Fruit fly (Drosophila melanogaster) Kc167 (cell line): ENCODE data around the gene CG13032.

Experiments
- Myc ChIP-seq: fragments of >200 bp; optimal IDR thresholded peaks from 2 replicates; lab custom pipeline; 2017; ENCODE audit warnings: missing external identifiers
- Sin3A ChIP-seq: fragments of >200 bp; optimal IDR thresholded peaks from 2 replicates; lab custom pipeline; 2018; ENCODE audit warnings: missing external identifiers
- h ChIP-seq: fragments of >200 bp; optimal IDR thresholded peaks from 3 replicates; lab custom pipeline; 2018; ENCODE audit warnings: missing external identifiers
- insv ChIP-seq: fragments of >200 bp; optimal IDR thresholded peaks from 3 replicates; lab custom pipeline; 2018; ENCODE audit warnings: missing external identifiers
- psq ChIP-seq: fragments of >200 bp; optimal IDR thresholded peaks from 2 replicates; lab custom pipeline; 2017; ENCODE audit warnings: missing external identifiers
- ttk ChIP-seq: sonication (Bioruptor generic); optimal IDR thresholded peaks from 2 replicates; lab custom pipeline; 2017; ENCODE audit warnings: missing external identifiers

CG13032 gene

DNA sequence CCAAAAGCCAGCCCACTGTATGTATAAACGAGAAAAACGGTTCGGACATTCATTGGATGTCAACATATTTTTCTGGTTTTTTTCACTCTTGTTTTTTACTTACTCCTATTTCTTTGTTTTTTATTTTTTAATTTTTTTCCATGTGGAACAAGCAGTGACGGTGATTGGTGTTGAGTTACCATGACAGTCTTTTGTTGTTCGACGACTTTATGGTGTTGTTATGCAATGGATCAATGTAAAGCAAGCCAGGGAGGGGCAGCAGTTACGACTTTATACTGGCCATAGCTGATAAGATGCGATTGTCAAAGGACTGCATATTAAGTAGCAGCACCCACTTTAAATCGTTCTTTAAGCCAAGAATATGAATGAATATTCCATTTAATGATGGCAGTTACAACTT lies 15.7 kb downstream of the CG13032 start:
- TF ChIP-seq Myc (lab: Kevin White, UChicago): no peak
- no peak for TF ChIP-seq Sin3A (lab: Kevin White, UChicago)
- no peak for TF ChIP-seq insv (lab: Kevin White, UChicago)
- no peak for TF ChIP-seq psq (lab: Kevin White, UChicago)
- no peak for TF ChIP-seq ttk (lab: Kevin White, UChicago)

DNA sequence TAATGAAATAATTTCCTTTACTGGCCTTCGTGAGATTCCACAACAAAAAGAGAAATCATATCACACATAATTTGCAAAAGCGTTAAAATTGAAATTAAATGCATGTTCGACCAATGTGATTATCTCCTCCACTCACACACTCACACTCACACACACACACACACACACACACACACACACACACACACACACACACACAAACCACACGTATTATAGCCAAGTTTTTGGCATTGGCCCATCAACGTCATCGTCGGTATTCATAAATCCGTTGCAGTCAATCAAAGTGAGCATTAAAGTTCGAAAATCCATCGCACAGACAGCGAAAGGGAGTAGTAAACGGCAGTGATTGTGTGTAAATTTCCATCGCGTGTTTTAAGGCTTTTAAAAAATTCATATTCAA lies 16.3 kb downstream of the CG13032 start:
- TF ChIP-seq Myc (lab: Kevin White, UChicago): no peak
- no peak for TF ChIP-seq ttk (lab: Kevin White, UChicago)
- no peak for TF ChIP-seq Sin3A (lab: Kevin White, UChicago)
- no peak for TF ChIP-seq psq (lab: Kevin White, UChicago)
- TF ChIP-seq h (lab: Kevin White, UChicago): no peak

DNA sequence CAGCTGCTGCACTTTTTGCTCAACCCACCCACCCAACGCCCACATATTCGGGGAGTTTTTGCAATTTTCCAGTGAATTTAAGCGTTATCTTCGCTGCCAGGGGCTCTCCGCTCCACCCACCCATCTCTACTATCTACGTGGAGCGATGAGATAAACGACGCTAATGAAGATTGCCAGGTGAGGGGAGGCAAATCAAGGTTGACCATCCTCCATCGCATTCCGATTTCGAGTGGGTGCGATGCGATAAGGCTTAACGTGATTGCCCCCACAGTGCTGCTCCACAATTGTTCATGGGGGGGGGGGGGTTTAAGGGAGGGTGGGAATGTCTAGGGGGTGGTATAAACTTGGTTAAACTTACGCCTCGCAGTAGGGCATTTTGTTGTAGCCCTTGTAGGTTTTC lies 20.1 kb downstream of the CG13032 start:
- TF ChIP-seq Myc (lab: Kevin White, UChicago): no peak
- TF ChIP-seq ttk (lab: Kevin White, UChicago): no peak
- TF ChIP-seq Sin3A (lab: Kevin White, UChicago): no peak
- no peak for TF ChIP-seq h (lab: Kevin White, UChicago)
- no peak for TF ChIP-seq insv (lab: Kevin White, UChicago)
- no peak for TF ChIP-seq psq (lab: Kevin White, UChicago)

DNA sequence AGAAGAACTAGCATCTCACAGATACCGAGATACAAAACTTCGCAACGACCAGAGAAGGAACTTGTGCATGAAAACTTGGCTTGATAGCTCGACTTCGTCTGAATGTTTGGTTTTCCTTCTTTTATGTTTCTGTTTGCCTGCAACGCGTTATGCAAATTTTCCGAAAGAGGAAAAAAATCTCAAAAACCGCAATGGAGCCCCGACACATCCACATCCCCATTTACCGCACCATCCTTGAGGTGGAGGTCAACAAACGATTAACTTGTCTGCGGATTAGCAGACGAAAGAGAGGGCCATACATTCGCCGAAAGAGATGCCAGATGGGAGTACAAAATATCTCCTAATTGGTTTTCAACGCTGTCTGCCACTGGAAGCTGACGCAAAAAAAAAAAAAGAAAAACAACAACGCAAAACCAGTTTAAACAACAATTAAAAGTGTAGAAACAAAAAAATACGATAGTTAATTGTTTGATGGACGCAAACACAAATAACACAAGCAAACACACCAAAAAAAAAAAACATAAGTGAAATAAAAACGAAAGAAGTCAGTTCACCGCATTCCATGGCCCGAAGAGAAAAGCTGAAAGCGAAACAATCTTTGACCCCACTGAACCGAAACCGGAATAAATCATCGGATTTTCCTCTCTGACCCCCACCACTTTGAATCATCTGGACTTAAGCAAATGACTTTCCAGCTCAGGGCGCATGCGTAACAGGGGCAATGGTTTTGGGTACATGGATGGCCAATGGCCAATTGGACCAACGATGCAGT lies 21.5 kb downstream of the CG13032 start:
- TF ChIP-seq Sin3A (lab: Kevin White, UChicago): no peak

DNA sequence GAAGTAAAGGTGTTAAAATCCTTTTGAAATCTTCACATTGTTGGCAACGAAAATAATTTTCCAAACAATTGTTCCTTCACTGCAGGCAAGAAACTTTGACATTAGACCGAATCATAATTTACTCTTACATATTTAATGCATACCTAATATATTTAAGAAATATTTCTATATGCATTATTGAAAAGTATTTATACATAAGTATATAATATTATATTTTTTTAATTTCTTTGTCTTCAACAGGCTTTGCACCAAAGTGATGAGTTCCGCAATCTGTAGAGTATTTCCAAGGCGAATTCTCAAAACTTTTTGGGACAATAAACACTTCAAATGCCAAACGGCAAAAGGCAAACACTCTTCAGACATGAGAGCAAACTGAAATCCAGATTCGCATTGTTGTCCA lies 23.3 kb downstream of the CG13032 start:
- no peak for TF ChIP-seq ttk (lab: Kevin White, UChicago)

DNA sequence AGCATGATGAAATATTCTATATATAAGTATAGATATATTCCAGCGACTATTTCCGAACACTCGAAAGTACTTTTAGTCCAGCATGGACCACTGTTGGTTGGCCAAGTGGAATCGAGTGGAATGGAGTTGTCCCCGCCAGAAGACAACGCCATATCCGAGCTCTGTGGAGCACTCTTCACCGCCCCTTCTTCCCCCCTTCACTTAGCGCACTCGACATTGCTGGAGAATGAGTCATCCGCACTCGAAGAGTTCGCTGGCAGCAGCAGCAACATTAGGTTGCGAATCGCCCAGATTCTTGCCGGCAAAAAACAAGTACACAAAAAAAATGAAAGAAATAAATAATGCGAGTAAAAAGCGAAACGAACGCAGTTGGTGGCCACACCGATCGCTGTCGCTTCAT lies 24.3 kb downstream of the CG13032 start:
- TF ChIP-seq Myc (lab: Kevin White, UChicago) (no peak), psq (lab: Kevin White, UChicago) (no peak), h (lab: Kevin White, UChicago) (no peak), Sin3A (lab: Kevin White, UChicago) (no peak), insv (lab: Kevin White, UChicago) (no peak), ttk (lab: Kevin White, UChicago) (no peak)

DNA sequence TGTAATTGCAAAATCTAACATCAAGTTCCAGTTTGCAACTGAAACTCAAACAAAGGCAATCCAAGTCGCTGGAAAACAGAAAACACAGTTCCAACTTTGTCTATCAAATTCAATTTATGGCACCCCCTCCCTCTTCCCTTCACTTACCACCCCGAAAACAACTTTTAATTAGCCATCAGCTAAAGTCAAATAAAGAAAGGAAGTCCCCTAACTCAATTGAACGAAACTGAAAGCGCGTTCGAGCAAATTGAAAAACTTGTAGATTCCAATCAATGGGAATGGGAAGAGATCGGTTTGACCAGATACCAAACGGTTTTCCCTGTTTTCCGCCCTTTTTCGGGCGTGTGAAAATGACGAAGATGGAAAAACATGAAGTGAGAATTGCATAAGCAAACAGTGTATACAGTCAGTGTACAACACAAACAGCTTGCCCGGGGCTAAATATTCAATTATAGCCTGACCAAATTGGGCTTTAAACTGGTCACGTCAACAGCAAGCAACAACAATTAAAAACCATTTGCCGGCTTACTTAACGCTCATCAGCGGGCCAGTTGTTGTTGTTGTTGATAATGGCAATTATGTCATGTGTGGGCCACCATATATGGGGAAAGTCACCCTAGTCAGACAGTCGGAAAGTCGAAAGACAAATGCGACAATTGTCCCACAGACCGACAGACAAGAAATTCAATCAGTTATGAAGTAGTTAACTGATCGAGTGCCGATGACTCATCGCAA lies 25.7 kb downstream of the CG13032 start:
- no peak for TF ChIP-seq h (lab: Kevin White, UChicago)
- no peak for TF ChIP-seq Myc (lab: Kevin White, UChicago)
- no peak for TF ChIP-seq Sin3A (lab: Kevin White, UChicago)
- no peak for TF ChIP-seq ttk (lab: Kevin White, UChicago)
- TF ChIP-seq insv (lab: Kevin White, UChicago): no peak
- TF ChIP-seq psq (lab: Kevin White, UChicago): no peak

DNA sequence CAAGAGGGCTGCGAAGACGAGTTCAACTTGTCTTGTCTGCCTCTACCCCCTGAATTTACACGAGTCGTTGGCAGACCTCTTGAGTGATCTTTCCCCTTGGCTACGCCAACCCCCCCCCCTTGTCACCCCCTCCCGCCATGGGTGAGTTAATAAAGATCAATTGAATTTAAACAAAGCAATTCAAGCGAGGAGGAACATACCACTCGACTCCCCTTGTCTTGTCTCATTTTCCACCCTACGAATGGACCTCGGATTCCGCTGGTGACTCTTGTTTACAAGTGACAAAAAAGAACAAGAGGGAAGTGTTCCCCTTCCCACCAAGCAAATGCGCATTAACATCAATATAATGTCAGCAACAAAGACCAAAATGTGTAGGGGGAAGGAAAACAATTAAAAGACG lies 29.1 kb downstream of the CG13032 start:
- no peak for TF ChIP-seq Myc (lab: Kevin White, UChicago)
- no peak for TF ChIP-seq ttk (lab: Kevin White, UChicago)
- no peak for TF ChIP-seq insv (lab: Kevin White, UChicago)

DNA sequence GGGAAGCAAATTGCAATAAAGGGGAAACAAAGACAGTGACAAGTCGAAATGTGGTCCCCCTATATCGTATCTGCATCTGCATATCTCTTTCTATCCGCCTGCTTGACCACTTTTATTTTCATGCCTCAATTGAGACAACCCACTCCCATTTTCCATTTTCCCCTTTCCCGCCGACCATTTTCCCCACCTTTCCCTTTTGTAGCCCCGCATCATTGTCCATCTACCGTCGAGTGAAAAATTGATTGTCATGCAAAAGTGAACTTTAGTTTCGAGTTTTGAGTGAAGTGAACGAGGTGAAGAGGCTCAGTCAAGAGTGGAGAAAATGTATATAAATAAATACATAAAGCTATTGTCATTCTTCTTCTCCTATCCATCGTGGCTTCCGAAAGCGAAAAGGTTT lies 30.5 kb downstream of the CG13032 start:
- TF ChIP-seq h (lab: Kevin White, UChicago) (no peak), Myc (lab: Kevin White, UChicago) (no peak), Sin3A (lab: Kevin White, UChicago) (no peak), ttk (lab: Kevin White, UChicago) (no peak), insv (lab: Kevin White, UChicago) (no peak), psq (lab: Kevin White, UChicago) (no peak)

DNA sequence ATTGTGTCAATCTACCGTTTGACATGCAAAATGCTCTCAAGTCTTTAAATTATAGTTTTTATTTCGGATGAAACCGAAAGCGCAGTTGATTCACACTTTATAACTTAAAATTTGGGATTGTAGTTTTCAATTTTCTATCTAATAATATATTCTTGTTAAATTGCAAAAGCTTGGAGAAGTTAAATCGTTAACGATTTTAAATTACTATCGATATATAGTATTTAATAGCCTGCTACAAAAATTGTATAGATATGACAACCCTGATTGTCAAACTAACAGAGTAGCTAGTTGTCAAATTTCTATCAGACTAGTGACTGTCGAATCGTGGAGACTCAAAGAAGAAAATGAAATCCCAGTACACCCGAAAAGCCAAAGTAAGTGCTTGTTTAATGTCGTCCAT lies 30.9 kb downstream of the CG13032 start, which contains the start of gene CG9692:
Gene CG9692, plus strand, starts transcription at position 301 of the 400 bp plus-strand sequence.
- TF ChIP-seq h (lab: Kevin White, UChicago): no peak
- TF ChIP-seq insv (lab: Kevin White, UChicago): no peak
- TF ChIP-seq Sin3A (lab: Kevin White, UChicago): no peak
- no peak for TF ChIP-seq Myc (lab: Kevin White, UChicago)
- no peak for TF ChIP-seq psq (lab: Kevin White, UChicago)
- TF ChIP-seq ttk (lab: Kevin White, UChicago): no peak

DNA sequence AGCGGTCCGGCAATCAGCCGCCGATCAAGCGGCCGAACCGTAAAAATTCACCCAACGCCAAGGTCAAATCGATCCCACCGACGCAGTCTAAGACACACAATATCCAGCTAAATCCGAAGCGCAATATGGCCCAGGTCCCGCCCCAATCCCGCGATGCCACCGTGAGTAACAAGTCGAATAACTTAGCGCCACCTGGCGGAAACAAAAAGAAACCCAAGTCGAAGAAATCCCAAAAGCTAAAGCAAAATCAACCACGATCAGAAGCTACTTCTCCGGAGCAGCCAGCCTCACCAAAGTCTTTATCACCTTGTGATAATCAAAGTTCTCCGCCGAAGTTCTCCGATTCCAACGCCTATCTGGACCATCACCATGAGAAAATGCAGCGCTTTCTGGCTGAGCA lies 31.9 kb downstream of the CG13032 start:
- TF ChIP-seq ttk (lab: Kevin White, UChicago) (no peak), h (lab: Kevin White, UChicago) (no peak), Sin3A (lab: Kevin White, UChicago) (no peak), insv (lab: Kevin White, UChicago) (no peak), Myc (lab: Kevin White, UChicago) (no peak), psq (lab: Kevin White, UChicago) (no peak)
